Fruit fly (Drosophila melanogaster) whole organism, embryonic: ENCODE results near the gene CG14511.

Source experiments
- B-H1 ChIP-seq: fragments of 200-800 bp; sonication (Bioruptor generic); IDR thresholded peaks from 3 replicates; pipeline ENCODE4 v1.3.6; 2022; ENCODE audit warnings: missing biosample characterization, missing genetic modification characterization
- CG11085 ChIP-seq: fragments of 200-800 bp; sonication (Bioruptor generic); IDR thresholded peaks from 2 replicates; pipeline ENCODE4 v1.3.6; 2022; ENCODE audit warnings: missing biosample characterization, missing genetic modification characterization
- CG12236 ChIP-seq: fragments of 200-800 bp; sonication (Bioruptor generic); optimal IDR thresholded peaks from 2 replicates; lab custom pipeline; 2016; ENCODE audit warnings: missing biosample characterization, missing genetic modification characterization
- CG1233 ChIP-seq: fragments of 200-800 bp; sonication (Bioruptor generic); optimal IDR thresholded peaks from 4 replicates; lab custom pipeline; 2018; ENCODE audit warnings: missing biosample characterization, mild to moderate bottlenecking, missing genetic modification characterization
- CG12659 ChIP-seq: fragments of 200-800 bp; sonication (Bioruptor generic); optimal IDR thresholded peaks from 3 replicates; lab custom pipeline; 2017; ENCODE audit warnings: mild to moderate bottlenecking, missing biosample characterization, missing genetic modification reagents, missing genetic modification characterization
- CG13123 ChIP-seq: fragments of 200-800 bp; sonication (Bioruptor generic); optimal IDR thresholded peaks from 2 replicates; lab custom pipeline; 2016; ENCODE audit warnings: missing biosample characterization, missing genetic modification characterization
- CG15269 ChIP-seq: fragments of 200-800 bp; sonication (Bioruptor generic); optimal IDR thresholded peaks from 2 replicates; lab custom pipeline; 2018; ENCODE audit warnings: missing biosample characterization, mild to moderate bottlenecking, missing genetic modification characterization, moderate library complexity
- CG1647 ChIP-seq: fragments of 200-800 bp; sonication (Bioruptor generic); optimal IDR thresholded peaks from 3 replicates; lab custom pipeline; 2016; ENCODE audit warnings: missing biosample characterization, missing genetic modification characterization
- CG17186 ChIP-seq: fragments of 200-800 bp; sonication (Bioruptor generic); optimal IDR thresholded peaks from 3 replicates; lab custom pipeline; 2017; ENCODE audit warnings: missing biosample characterization, missing genetic modification reagents, missing genetic modification characterization
- CG17829 ChIP-seq: fragments of 200-800 bp; optimal IDR thresholded peaks from 2 replicates; lab custom pipeline; 2019; ENCODE audit warnings: missing biosample characterization, mild to moderate bottlenecking, missing genetic modification characterization, moderate library complexity
- CG2129 ChIP-seq: fragments of 200-800 bp; sonication (Bioruptor generic); IDR thresholded peaks from 2 replicates; pipeline ENCODE4 v1.3.6; 2022; ENCODE audit warnings: missing biosample characterization, missing genetic modification characterization; ENCODE audit not compliant: partially characterized antibody
- CG2678 ChIP-seq: fragments of 200-800 bp; sonication (Bioruptor generic); optimal IDR thresholded peaks from 3 replicates; lab custom pipeline; 2019; ENCODE audit warnings: missing biosample characterization, mild to moderate bottlenecking, missing genetic modification characterization, moderate library complexity
- CG31365 ChIP-seq: fragments of 200-800 bp; sonication (Bioruptor generic); optimal IDR thresholded peaks from 2 replicates; lab custom pipeline; 2018; ENCODE audit warnings: missing biosample characterization, mild to moderate bottlenecking, missing genetic modification characterization
- CG31441 ChIP-seq: fragments of 200-800 bp; sonication (Bioruptor generic); IDR thresholded peaks from 2 replicates; pipeline ENCODE4 v1.3.6; 2022; ENCODE audit warnings: missing biosample characterization, missing genetic modification characterization
- CG32532 ChIP-seq: fragments of 200-800 bp; sonication (Bioruptor generic); IDR thresholded peaks from 2 replicates; pipeline ENCODE4 v1.3.6; 2022; ENCODE audit warnings: missing biosample characterization, missing genetic modification characterization
- CG32772 ChIP-seq: fragments of 200-800 bp; sonication (Bioruptor generic); IDR thresholded peaks from 2 replicates; pipeline ENCODE4 v1.3.6; 2022; ENCODE audit warnings: missing biosample characterization, missing genetic modification characterization
- CG4404 ChIP-seq: fragments of 200-800 bp; sonication (Bioruptor generic); IDR thresholded peaks from 2 replicates; pipeline ENCODE4 v1.3.6; 2022; ENCODE audit warnings: missing biosample characterization, missing genetic modification characterization
- CG4424 ChIP-seq: fragments of 200-800 bp; sonication (Bioruptor generic); optimal IDR thresholded peaks from 3 replicates; lab custom pipeline; 2016; ENCODE audit warnings: missing biosample characterization, missing genetic modification characterization
- CG4707 ChIP-seq: fragments of 200-800 bp; sonication (Bioruptor generic); optimal IDR thresholded peaks from 2 replicates; lab custom pipeline; 2018; ENCODE audit warnings: missing biosample characterization, mild to moderate bottlenecking, missing genetic modification characterization, moderate library complexity
- CG9876 ChIP-seq: fragments of 200-800 bp; sonication (Bioruptor generic); optimal IDR thresholded peaks from 2 replicates; lab custom pipeline; 2016; ENCODE audit warnings: missing biosample characterization, missing genetic modification characterization
- CTCF ChIP-seq: fragments of 200-800 bp; sonication (Bioruptor generic); optimal IDR thresholded peaks from 2 replicates; lab custom pipeline; 2017; ENCODE audit warnings: missing biosample characterization, mild to moderate bottlenecking, missing genetic modification characterization, moderate library complexity
- CkIIα-i1 ChIP-seq: fragments of 200-800 bp; sonication (Bioruptor generic); IDR thresholded peaks from 2 replicates; pipeline ENCODE4 v1.3.6; 2022; ENCODE audit warnings: missing biosample characterization, missing genetic modification characterization
- D19A ChIP-seq: fragments of 200-800 bp; optimal IDR thresholded peaks from 3 replicates; lab custom pipeline; 2019; ENCODE audit warnings: missing biosample characterization, mild to moderate bottlenecking, missing genetic modification characterization, moderate library complexity
- Doc3 ChIP-seq: fragments of 200-800 bp; sonication (Bioruptor generic); IDR thresholded peaks from 3 replicates; pipeline ENCODE4 v1.3.6; 2022; ENCODE audit warnings: missing biosample characterization, missing genetic modification characterization; ENCODE audit not compliant: partially characterized antibody
- Dref ChIP-seq: fragments of 200-800 bp; sonication (Bioruptor generic); IDR thresholded peaks from 2 replicates; pipeline ENCODE4 v1.3.6; 2022; ENCODE audit warnings: missing biosample characterization, missing genetic modification characterization
- E2f2 ChIP-seq: fragments of 200-800 bp; sonication (Bioruptor generic); IDR thresholded peaks from 2 replicates; pipeline ENCODE4 v1.3.6; 2022; ENCODE audit warnings: missing biosample characterization, missing genetic modification characterization
- Lim3 ChIP-seq: fragments of 200-800 bp; sonication (Bioruptor generic); IDR thresholded peaks from 2 replicates; pipeline ENCODE4 v1.3.6; 2022; ENCODE audit warnings: missing biosample characterization, missing genetic modification characterization
- Lpt ChIP-seq: fragments of >200 bp; optimal IDR thresholded peaks from 2 replicates; lab custom pipeline; 2018; ENCODE audit warnings: missing biosample characterization, missing genetic modification characterization
- NC2β ChIP-seq: fragments of 200-800 bp; sonication (Bioruptor generic); optimal IDR thresholded peaks from 2 replicates; lab custom pipeline; 2016; ENCODE audit warnings: missing biosample characterization, missing genetic modification characterization
- NFAT ChIP-seq: fragments of 200-800 bp; sonication (Bioruptor generic); IDR thresholded peaks from 2 replicates; pipeline ENCODE4 v1.3.6; 2022; ENCODE audit warnings: missing biosample characterization, missing genetic modification characterization
- NK7.1 ChIP-seq: fragments of 200-800 bp; sonication (Bioruptor generic); optimal IDR thresholded peaks from 3 replicates; lab custom pipeline; 2016; ENCODE audit warnings: missing biosample characterization, missing genetic modification characterization
- Ssrp ChIP-seq: fragments of 200-800 bp; sonication (Bioruptor generic); optimal IDR thresholded peaks from 2 replicates; lab custom pipeline; 2018; ENCODE audit warnings: missing biosample characterization, mild to moderate bottlenecking, missing genetic modification characterization, moderate library complexity
- Taf1 ChIP-seq: fragments of 200-800 bp; sonication (Bioruptor generic); IDR thresholded peaks from 2 replicates; pipeline ENCODE4 v1.3.6; 2022; ENCODE audit warnings: missing biosample characterization, missing genetic modification characterization
- Usf ChIP-seq: fragments of 200-800 bp; sonication (Bioruptor generic); optimal IDR thresholded peaks from 2 replicates; lab custom pipeline; 2017; ENCODE audit warnings: missing genotype, missing biosample characterization, missing genetic modification characterization
- al ChIP-seq: fragments of 200-800 bp; sonication (Bioruptor generic); IDR thresholded peaks from 2 replicates; pipeline ENCODE4 v1.3.6; 2022; ENCODE audit warnings: missing biosample characterization, missing genetic modification characterization
- bsh ChIP-seq, 2 experiments: fragments of 200-800 bp; sonication (Bioruptor generic); optimal IDR thresholded peaks; 2 replicates each; lab custom pipeline; 2017 to 2018; ENCODE audit warnings: mild to moderate bottlenecking in 2 of 2, missing biosample characterization in 2 of 2, missing genetic modification characterization in 2 of 2, moderate library complexity in 1 of 2
- cg ChIP-seq: fragments of 200-800 bp; sonication (Bioruptor generic); optimal IDR thresholded peaks from 3 replicates; lab custom pipeline; 2019; ENCODE audit warnings: missing biosample characterization, mild to moderate bottlenecking, missing genetic modification characterization, moderate library complexity
- crp ChIP-seq, 2 experiments: fragments of 200-800 bp; sonication (Bioruptor generic); optimal IDR thresholded peaks; 2 replicates in 1 of 2; 3 replicates in 1 of 2; lab custom pipeline; 2017; ENCODE audit warnings: missing biosample characterization in 2 of 2, missing genetic modification characterization in 2 of 2, mild to moderate bottlenecking in 1 of 2, moderate library complexity in 1 of 2
- esg ChIP-seq: fragments of 200-800 bp; sonication (Bioruptor generic); conservative IDR thresholded peaks from 2 replicates; pipeline ENCODE4 v1.3.6; 2022; ENCODE audit warnings: missing biosample characterization, missing genetic modification characterization
- exex ChIP-seq: fragments of 200-800 bp; sonication (Bioruptor generic); optimal IDR thresholded peaks from 4 replicates; lab custom pipeline; 2018; ENCODE audit warnings: missing biosample characterization, mild to moderate bottlenecking, missing genetic modification characterization, moderate library complexity
- gem ChIP-seq: fragments of 200-800 bp; sonication (Bioruptor generic); optimal IDR thresholded peaks from 2 replicates; lab custom pipeline; 2019; ENCODE audit warnings: missing biosample characterization, mild to moderate bottlenecking, missing genetic modification characterization, moderate library complexity
- grn ChIP-seq: fragments of 200-800 bp; sonication (Bioruptor generic); optimal IDR thresholded peaks from 3 replicates; lab custom pipeline; 2017; ENCODE audit warnings: missing biosample characterization, missing genetic modification characterization
- her ChIP-seq: fragments of 200-800 bp; sonication (Bioruptor generic); optimal IDR thresholded peaks from 2 replicates; lab custom pipeline; 2016; ENCODE audit warnings: missing biosample characterization, missing genetic modification characterization
- mld ChIP-seq: fragments of 200-800 bp; sonication (Bioruptor generic); IDR thresholded peaks from 3 replicates; pipeline ENCODE4 v1.3.6; 2022; ENCODE audit warnings: missing biosample characterization, missing genetic modification characterization; ENCODE audit not compliant: partially characterized antibody
- sqz ChIP-seq: fragments of 200-800 bp; sonication (Bioruptor generic); optimal IDR thresholded peaks from 3 replicates; lab custom pipeline; 2018; ENCODE audit warnings: missing biosample characterization, mild to moderate bottlenecking, missing genetic modification characterization
- ssp ChIP-seq: fragments of 200-800 bp; sonication (Bioruptor generic); IDR thresholded peaks from 2 replicates; pipeline ENCODE4 v1.3.6; 2022; ENCODE audit warnings: missing biosample characterization, missing genetic modification characterization
- stc ChIP-seq: fragments of 200-800 bp; sonication (Bioruptor generic); IDR thresholded peaks from 2 replicates; pipeline ENCODE4 v1.3.6; 2022; ENCODE audit warnings: missing biosample characterization, missing genetic modification characterization
- usp ChIP-seq: fragments of >200 bp; optimal IDR thresholded peaks from 2 replicates; lab custom pipeline; 2017; ENCODE audit warnings: missing biosample characterization, missing genetic modification characterization
- yki ChIP-seq: fragments of >200 bp; optimal IDR thresholded peaks from 3 replicates; lab custom pipeline; 2018
- zf30C ChIP-seq: fragments of 200-800 bp; sonication (Bioruptor generic); optimal IDR thresholded peaks from 3 replicates; lab custom pipeline; 2018; ENCODE audit warnings: missing biosample characterization, mild to moderate bottlenecking, missing genetic modification characterization
- zfh2 ChIP-seq: fragments of 200-800 bp; sonication (Bioruptor generic); optimal IDR thresholded peaks from 2 replicates; lab custom pipeline; 2016; ENCODE audit warnings: missing biosample characterization, missing genetic modification characterization

The CG14511 gene

DNA sequence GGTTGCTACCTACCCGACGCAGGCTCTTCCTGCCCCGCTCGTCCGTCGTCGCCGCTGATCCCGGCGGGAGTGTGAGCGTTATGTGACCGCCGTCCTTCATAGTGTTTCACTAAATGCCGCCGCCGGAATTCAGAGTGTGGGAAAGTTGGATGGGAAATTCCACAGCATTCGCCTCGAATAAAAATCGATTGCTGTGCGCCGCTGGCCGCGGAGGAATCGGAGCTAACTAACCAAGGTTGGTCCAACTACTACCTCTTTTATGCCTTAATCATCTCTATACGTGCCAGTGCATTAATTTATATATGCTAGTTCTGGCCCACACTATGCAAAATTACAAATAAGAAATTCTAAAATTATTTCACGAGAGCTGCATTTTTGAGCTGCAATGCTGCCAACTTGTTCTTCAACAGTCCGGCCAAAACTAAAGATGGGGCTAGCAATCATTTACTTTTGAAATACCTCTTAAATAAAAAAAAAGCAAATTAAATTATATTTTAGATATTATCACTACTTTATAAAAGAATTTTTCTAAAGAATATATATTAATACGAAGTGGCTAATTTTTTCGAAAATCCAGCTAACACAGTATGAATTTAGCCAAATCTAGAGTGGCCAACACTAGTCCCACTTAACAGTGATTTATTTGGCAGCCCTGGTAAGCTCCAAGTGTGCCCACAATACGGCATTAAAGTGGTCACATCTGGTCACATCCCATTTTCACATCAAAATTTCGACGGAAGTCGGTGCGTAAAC, 34.1 kb downstream of the CG14511 start, which contains the start of the genes alpha-Man-Ib and Pdhb (continued):
- TF ChIP-seq CG4424 (GFP tag; lab: Kevin White, UChicago) (peak; percentile 81), CkIIα-i1 (GFP tag; lab: Robert Waterston, UW) (no peak), CG15269 (tag; lab: Kevin White, UChicago) (no peak), Taf1 (GFP tag; lab: Robert Waterston, UW) (peak; percentile 58), ssp (GFP tag; lab: Robert Waterston, UW) (peak; percentile 84), Usf (peak; percentile 63), grn (GFP tag; lab: Kevin White, UChicago) (no peak), zf30C (GFP tag; lab: Kevin White, UChicago) (no peak), Lpt (GFP tag; lab: Kevin White, UChicago) (no peak), her (GFP tag; lab: Kevin White, UChicago) (peak; percentile 16), CG17829 (tag; lab: Kevin White, UChicago) (peak; percentile 80), Ssrp (tag; lab: Kevin White, UChicago) (peak; percentile 81), zfh2 (GFP tag; lab: Kevin White, UChicago) (peak; percentile 80), CG12236 (GFP tag; lab: Kevin White, UChicago) (no peak), E2f2 (GFP tag; lab: Robert Waterston, UW) (peak; percentile 52), CTCF (GFP tag; lab: Kevin White, UChicago) (no peak), CG2678 (peak; percentile 84), CG17186 (peak; percentile 44), Dref (GFP tag; lab: Robert Waterston, UW) (peak; percentile 51), cg (no peak), CG31365 (tag; lab: Kevin White, UChicago) (no peak), esg (peak; percentile 79), sqz (no peak), NK7.1 (GFP tag; lab: Kevin White, UChicago) (no peak), NC2β (GFP tag; lab: Kevin White, UChicago) (peak; percentile 19), Doc3 (GFP tag; lab: Robert Waterston, UW) (0 out of 3 replicates have a peak, but pooled peaks have one; percentile 15), CG2129 (no peak), Lim3 (GFP tag; lab: Robert Waterston, UW) (0 out of 2 replicates have a peak, but pooled peaks have one; percentile 16), bsh (GFP tag; optimal IDR thresholded peaks at IDR 0.05; lab: Kevin White, UChicago) (peak in 1 of 2 experiments; percentile 72), mld (GFP tag; lab: Robert Waterston, UW) (no peak), CG12659 (GFP tag; lab: Kevin White, UChicago) (peak; percentile 92), CG13123 (GFP tag; lab: Kevin White, UChicago) (peak; percentile 69), B-H1 (GFP tag; lab: Robert Waterston, UW) (peak; percentile 61), CG31441 (GFP tag; lab: Robert Waterston, UW) (no peak; the same call in 1 of the 2 replicates), gem (tag; lab: Kevin White, UChicago) (peak; percentile 89), CG4707 (no peak), al (GFP tag; lab: Robert Waterston, UW) (peak; percentile 85), CG1647 (peak; percentile 22), CG1233 (peak; percentile 57), CG11085 (GFP tag; lab: Robert Waterston, UW) (peak; percentile 81), NFAT (GFP tag; lab: Robert Waterston, UW) (peak; percentile 83), stc (GFP tag; lab: Robert Waterston, UW) (peak; percentile 75), D19A (tag; lab: Kevin White, UChicago) (no peak), usp (GFP tag; lab: Kevin White, UChicago) (no peak), CG32532 (GFP tag; lab: Robert Waterston, UW) (peak; percentile 89), yki (lab: Kevin White, UChicago) (no peak), crp (GFP tag; optimal IDR thresholded peaks at IDR 0.05; lab: Kevin White, UChicago) (peak in 1 of 2 experiments; percentile 47), exex (tag; lab: Kevin White, UChicago) (peak; percentile 51), CG9876 (GFP tag; lab: Kevin White, UChicago) (peak; percentile 59), CG4404 (GFP tag; lab: Robert Waterston, UW) (peak; percentile 83), CG32772 (GFP tag; lab: Robert Waterston, UW) (peak; percentile 69)
